Fruit fly (Drosophila melanogaster): ENCODE results near the gene CG31221.
A peak's percentile ranks its signal among the peaks of the same experiment; 100 is the strongest.

The CG31221 gene

dm6 chr3R:19508388-19509185 lies 96.1 kb downstream of the CG31221 start (continued):
- TF ChIP-seq BtbVII (GFP tag; optimal IDR thresholded peaks at IDR 0.05) (peak; percentile 30), Sin3A (optimal IDR thresholded peaks at IDR 0.05) (no peak), kay (GFP tag; optimal IDR thresholded peaks at IDR 0.05) (no peak), nom (GFP tag; optimal IDR thresholded peaks at IDR 0.05) (no peak), dpn (GFP tag; optimal IDR thresholded peaks at IDR 0.05) (no peak), Fer1 (GFP tag; optimal IDR thresholded peaks at IDR 0.05) (peak; percentile 54), pros (GFP tag; optimal IDR thresholded peaks at IDR 0.05) (no peak), CG4617 (GFP tag; optimal IDR thresholded peaks at IDR 0.05; ENCODE audit: borderline replicate concordance) (no peak), CG12071 (GFP tag; optimal IDR thresholded peaks at IDR 0.05) (peak; percentile 10), fd102C (GFP tag; optimal IDR thresholded peaks at IDR 0.05) (no peak), CG30431 (GFP tag; optimal IDR thresholded peaks at IDR 0.05) (no peak), Bdp1 (GFP tag; optimal IDR thresholded peaks at IDR 0.05) (no peak), Aef1 (GFP tag; IDR thresholded peaks at IDR 0.05) (no peak), Sry-δ (GFP tag; optimal IDR thresholded peaks at IDR 0.05) (no peak), CG2120 (GFP tag; optimal IDR thresholded peaks at IDR 0.05) (peak; percentile 8), Xbp1 (GFP tag; optimal IDR thresholded peaks at IDR 0.05) (no peak), Neu2 (GFP tag; optimal IDR thresholded peaks at IDR 0.05; ENCODE audit: borderline replicate concordance) (no peak), ttk (GFP tag; IDR thresholded peaks at IDR 0.05) (no peak), CG12391 (tag; optimal IDR thresholded peaks at IDR 0.05) (peak; percentile 4), Ada2b (GFP tag; IDR thresholded peaks at IDR 0.05) (no peak), Deaf1 (tag; optimal IDR thresholded peaks at IDR 0.05) (peak; percentile 98), dm (GFP tag; optimal IDR thresholded peaks at IDR 0.05) (no peak), en (GFP tag; optimal IDR thresholded peaks at IDR 0.05) (no peak), CG4360 (GFP tag; IDR thresholded peaks at IDR 0.05) (no peak), CG7556 (GFP tag; optimal IDR thresholded peaks at IDR 0.05) (peak; percentile 14), CoRest (tag; optimal IDR thresholded peaks at IDR 0.05) (no peak), dan (GFP tag; IDR thresholded peaks at IDR 0.05) (no peak), CG8290 (GFP tag; optimal IDR thresholded peaks at IDR 0.05) (no peak), CG8290 (tag; optimal IDR thresholded peaks at IDR 0.05) (no peak), eyg (GFP tag; optimal IDR thresholded peaks at IDR 0.05) (no peak), Atf-2 (GFP tag; optimal IDR thresholded peaks at IDR 0.05) (no peak), CG4424 (GFP tag; optimal IDR thresholded peaks at IDR 0.05) (no peak), run (tag; optimal IDR thresholded peaks at IDR 0.05) (no peak), unpg (GFP tag; optimal IDR thresholded peaks at IDR 0.05) (no peak), Scr (GFP tag; IDR thresholded peaks at IDR 0.05; ENCODE audit: partially characterized antibody) (no peak), chm (GFP tag; IDR thresholded peaks at IDR 0.05) (no peak), Sox100B (GFP tag; optimal IDR thresholded peaks at IDR 0.05) (peak; percentile 29), CG17568 (GFP tag; optimal IDR thresholded peaks at IDR 0.05) (no peak), tll (GFP tag; optimal IDR thresholded peaks at IDR 0.05) (no peak), gro (GFP tag; optimal IDR thresholded peaks at IDR 0.05) (no peak), HLHmδ (GFP tag; optimal IDR thresholded peaks at IDR 0.05) (no peak), crp (GFP tag; optimal IDR thresholded peaks at IDR 0.05) (peak in 1 of 2 experiments; percentile 9), Rx (GFP tag; IDR thresholded peaks at IDR 0.05) (no peak), dmrt99B (tag; optimal IDR thresholded peaks at IDR 0.05) (peak; percentile 12), CG6854 (GFP tag; optimal IDR thresholded peaks at IDR 0.05) (peak; percentile 7), pita (GFP tag; optimal IDR thresholded peaks at IDR 0.05) (no peak), H2.0 (GFP tag; IDR thresholded peaks at IDR 0.05) (no peak), CG14667 (GFP tag; IDR thresholded peaks at IDR 0.05) (no peak), caup (GFP tag; optimal IDR thresholded peaks at IDR 0.05; ENCODE audit: severe bottlenecking) (no peak), cas (GFP tag; IDR thresholded peaks at IDR 0.05) (no peak)

Measured in whole organism, embryonic.